Fruit fly (Drosophila melanogaster): ENCODE results near the gene CG3223.

Gene CG3223

dm6 chr3R:8030151-8030899 lies 21.1 kb downstream of the CG3223 start, which contains the start of the genes CG10903 and CG2747 (continued):
- TF ChIP-seq CG8290 (GFP tag; optimal IDR thresholded peaks at IDR 0.05) (no peak), CG8290 (tag; optimal IDR thresholded peaks at IDR 0.05) (no peak), Mes4 (GFP tag; optimal IDR thresholded peaks at IDR 0.05) (no peak), croc (GFP tag; conservative IDR thresholded peaks at IDR 0.05) (no peak), CG1024 (GFP tag; IDR thresholded peaks at IDR 0.05) (no peak), Fer1 (GFP tag; optimal IDR thresholded peaks at IDR 0.05) (peak; percentile 25), CG12155 (GFP tag; optimal IDR thresholded peaks at IDR 0.05) (no peak), ab (GFP tag; optimal IDR thresholded peaks at IDR 0.05) (no peak), CG16815 (GFP tag; optimal IDR thresholded peaks at IDR 0.05) (no peak), NK7.1 (GFP tag; optimal IDR thresholded peaks at IDR 0.05) (no peak), Hand (GFP tag; optimal IDR thresholded peaks at IDR 0.05) (no peak), CG17612 (GFP tag; IDR thresholded peaks at IDR 0.05) (no peak), ERR (GFP tag; optimal IDR thresholded peaks at IDR 0.05) (no peak), CG17385 (GFP tag; optimal IDR thresholded peaks at IDR 0.05) (no peak), az2 (GFP tag; optimal IDR thresholded peaks at IDR 0.05) (no peak), Ptx1 (GFP tag; IDR thresholded peaks at IDR 0.05) (no peak), corto (GFP tag; optimal IDR thresholded peaks at IDR 0.05) (no peak), Elba2 (GFP tag; optimal IDR thresholded peaks at IDR 0.05) (no peak), CG18619 (GFP tag; optimal IDR thresholded peaks at IDR 0.05) (no peak), vvl (GFP tag; IDR thresholded peaks at IDR 0.05) (no peak), zfh1 (GFP tag; IDR thresholded peaks at IDR 0.05) (no peak), zen2 (GFP tag; IDR thresholded peaks at IDR 0.05; ENCODE audit: partially characterized antibody) (no peak; the same call in 2 of the 3 replicates), CG4424 (GFP tag; optimal IDR thresholded peaks at IDR 0.05) (no peak), Blimp-1 (GFP tag; optimal IDR thresholded peaks at IDR 0.05) (peak; percentile 61), CG12942 (GFP tag; optimal IDR thresholded peaks at IDR 0.05) (no peak), Hr39 (optimal IDR thresholded peaks at IDR 0.05) (no peak), abd-A (tag; optimal IDR thresholded peaks at IDR 0.05) (no peak), hb (GFP tag; IDR thresholded peaks at IDR 0.05; ENCODE audit: partially characterized antibody) (0 out of 3 replicates have a peak, but pooled peaks have one; percentile 37), ssp (GFP tag; IDR thresholded peaks at IDR 0.05) (no peak), NFAT (GFP tag; IDR thresholded peaks at IDR 0.05) (no peak), CG33213 (GFP tag; optimal IDR thresholded peaks at IDR 0.05) (no peak), pita (GFP tag; optimal IDR thresholded peaks at IDR 0.05) (no peak), Usf (GFP tag; optimal IDR thresholded peaks at IDR 0.05) (no peak), CG1529 (GFP tag; optimal IDR thresholded peaks at IDR 0.05) (no peak), CG5180 (GFP tag; optimal IDR thresholded peaks at IDR 0.05) (no peak), disco-r (GFP tag; optimal IDR thresholded peaks at IDR 0.05) (no peak), CG4707 (GFP tag; optimal IDR thresholded peaks at IDR 0.05) (no peak), ewg (GFP tag; optimal IDR thresholded peaks at IDR 0.05) (no peak), CG9797 (GFP tag; optimal IDR thresholded peaks at IDR 0.05) (peak; percentile 12), gro (GFP tag; optimal IDR thresholded peaks at IDR 0.05) (peak; percentile 76), Ets97D (GFP tag; optimal IDR thresholded peaks at IDR 0.05) (peak; percentile 36), CG8388 (GFP tag; optimal IDR thresholded peaks at IDR 0.05) (no peak), bowl (GFP tag; IDR thresholded peaks at IDR 0.05) (no peak), CG31365 (tag; optimal IDR thresholded peaks at IDR 0.05) (no peak), HLH4C (GFP tag; IDR thresholded peaks at IDR 0.05; ENCODE audit: partially characterized antibody) (peak; percentile 52; the same call in 1 of the 3 replicates), dmrt99B (tag; optimal IDR thresholded peaks at IDR 0.05) (no peak), Adf1 (GFP tag; IDR thresholded peaks at IDR 0.05) (no peak), yki (optimal IDR thresholded peaks at IDR 0.05) (no peak), CG15601 (tag; optimal IDR thresholded peaks at IDR 0.05) (no peak), Tbp (GFP tag; optimal IDR thresholded peaks at IDR 0.05) (no peak), CG13894 (tag; optimal IDR thresholded peaks at IDR 0.05) (no peak)
